Fruit fly (Drosophila melanogaster) whole organism: Measurements from ENCODE around the gene sip3.

Experiments used
- CG8478 ChIP-seq: fragments of >200 bp; optimal IDR thresholded peaks from 2 replicates; lab custom pipeline; 2018; ENCODE audit warnings: inconsistent platforms
- Dll ChIP-seq: fragments of >200 bp; optimal IDR thresholded peaks from 2 replicates; lab custom pipeline; 2017
- EcR ChIP-seq, 2 experiments: fragments of >200 bp; optimal IDR thresholded peaks; 2 replicates each; lab custom pipeline; 2017; ENCODE audit warnings: missing biosample characterization in 2 of 2, missing genetic modification characterization in 2 of 2, missing genetic modification reagents in 2 of 2
- pan ChIP-seq: fragments of >200 bp; optimal IDR thresholded peaks from 2 replicates; lab custom pipeline; 2017
- psq ChIP-seq: fragments of >200 bp; optimal IDR thresholded peaks from 2 replicates; lab custom pipeline; 2017
- usp ChIP-seq: fragments of >200 bp; optimal IDR thresholded peaks from 2 replicates; lab custom pipeline; 2017; ENCODE audit warnings: missing biosample characterization, missing genetic modification characterization, mixed read lengths

Gene sip3

DNA sequence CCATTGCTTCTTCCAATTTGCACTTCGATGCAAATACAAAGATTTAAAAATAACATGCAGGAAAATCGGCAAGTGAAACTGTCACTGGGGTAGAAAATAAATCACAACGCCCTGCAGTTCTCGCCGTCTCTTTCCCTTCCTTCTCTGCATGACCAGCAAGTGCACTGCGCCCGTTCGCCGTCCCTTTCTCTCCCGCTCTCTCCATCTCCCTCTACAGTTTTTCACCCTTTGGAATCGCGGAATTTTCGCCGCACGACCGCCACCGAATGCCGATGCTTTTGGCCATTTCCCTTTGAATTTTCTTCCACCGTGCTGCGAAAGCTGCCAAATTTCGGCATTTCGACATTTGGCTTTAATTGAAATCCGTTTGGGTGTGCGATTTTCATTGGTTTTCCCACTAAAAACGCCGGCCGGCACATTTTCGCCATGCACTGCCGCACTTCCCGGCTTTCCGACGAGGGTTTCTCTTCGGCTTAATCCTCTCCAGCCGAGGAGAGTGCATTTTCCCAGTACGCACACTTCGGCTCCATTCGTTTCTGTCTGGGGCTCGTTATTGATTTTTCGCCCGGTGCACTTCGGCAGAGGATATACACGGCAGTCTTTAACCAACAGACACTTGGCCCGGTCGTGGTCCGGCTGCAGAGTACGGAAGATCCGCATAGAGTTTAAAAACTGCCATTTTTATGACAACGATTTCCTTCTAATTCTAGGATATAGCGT is 32.8 kb upstream of the sip3 start:
- no peak for TF ChIP-seq pan (lab: Kevin White, UChicago)
- no peak for TF ChIP-seq usp (GFP tag; lab: Kevin White, UChicago)
- no peak for TF ChIP-seq CG8478 (lab: Kevin White, UChicago)
- no peak for TF ChIP-seq Dll
- no peak for TF ChIP-seq EcR (GFP tag; optimal IDR thresholded peaks at IDR 0.05; lab: Kevin White, UChicago)
- TF ChIP-seq psq, result no peak

DNA sequence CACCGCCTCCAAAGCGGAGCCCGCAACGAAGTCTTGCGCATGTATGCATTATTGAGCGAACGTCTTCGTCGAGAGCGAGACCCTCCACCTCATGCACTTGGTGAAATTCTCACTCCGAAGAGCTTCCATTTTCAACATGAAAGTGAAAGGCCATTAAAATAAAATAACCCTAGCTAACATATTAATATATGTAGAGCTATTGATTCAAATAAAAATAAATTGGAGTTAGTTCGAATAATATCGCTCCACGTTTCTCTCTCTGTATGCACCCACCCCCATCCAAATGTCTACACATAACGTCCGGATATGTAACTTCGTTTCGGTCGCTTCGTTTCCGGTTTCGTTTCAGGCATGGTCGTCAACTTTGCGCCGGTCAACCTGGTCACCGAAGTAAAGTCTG is 30.7 kb upstream of the sip3 start:
- TF ChIP-seq Dll (no peak), pan (lab: Kevin White, UChicago) (no peak), EcR (GFP tag; optimal IDR thresholded peaks at IDR 0.05; lab: Kevin White, UChicago) (no peak), psq (no peak), CG8478 (lab: Kevin White, UChicago) (no peak), usp (GFP tag; lab: Kevin White, UChicago) (no peak)

DNA sequence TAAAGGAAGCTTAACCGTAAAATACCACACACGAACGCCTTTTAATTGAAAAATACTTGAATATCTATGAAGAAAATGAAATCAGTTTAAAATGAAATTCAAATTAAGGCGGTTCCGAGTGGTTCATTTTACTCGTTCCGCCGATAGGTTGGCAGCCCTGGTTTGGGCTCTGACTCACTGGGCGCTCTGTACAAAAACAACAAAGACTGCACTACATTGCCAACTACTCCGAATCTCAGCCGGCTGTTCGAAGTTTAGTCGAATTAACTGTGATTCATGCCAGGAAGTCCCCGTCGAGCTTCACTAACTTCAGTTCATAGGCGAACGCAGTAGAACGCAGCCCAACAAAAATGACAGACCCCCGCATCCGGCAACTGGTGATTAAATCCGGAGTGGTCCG is 28.7 kb upstream of the sip3 start, which contains the start of gene Tbca:
Tbca (plus strand) TSS at position 212 of the 400 bp plus-strand sequence.
- TF ChIP-seq EcR (GFP tag; optimal IDR thresholded peaks at IDR 0.05; lab: Kevin White, UChicago) (no peak), pan (lab: Kevin White, UChicago) (no peak), Dll (no peak), usp (GFP tag; lab: Kevin White, UChicago) (no peak), psq (no peak), CG8478 (lab: Kevin White, UChicago) (no peak)

DNA sequence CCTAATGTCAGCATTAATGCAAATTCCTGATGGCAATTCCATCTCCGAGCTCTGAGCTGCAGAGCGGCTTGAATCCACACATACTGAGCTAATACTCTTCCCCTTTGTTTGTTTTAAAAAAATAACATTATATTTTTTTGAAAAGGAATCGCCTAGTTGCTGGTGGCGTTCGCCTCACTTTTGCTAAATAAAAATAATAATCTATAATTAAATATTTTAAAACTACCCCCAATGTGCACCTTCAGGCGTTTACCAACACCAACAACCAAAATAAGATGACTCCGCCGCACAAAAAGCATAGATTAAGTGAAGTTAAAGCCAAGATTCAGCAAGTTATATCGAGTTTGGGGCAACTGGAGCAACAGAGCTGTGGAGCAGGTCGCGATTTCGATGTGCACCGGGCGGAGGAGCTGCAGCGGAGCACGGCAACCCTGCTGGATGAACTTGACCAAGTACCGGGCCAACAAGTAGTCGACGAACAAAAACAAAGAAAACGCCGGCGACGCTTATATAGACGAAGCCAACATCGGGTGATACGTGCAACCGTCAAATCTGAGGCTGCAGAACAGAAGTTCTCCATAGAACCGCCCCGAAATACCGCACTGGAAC is 27.9 kb upstream of the sip3 start, which contains the start of gene CG1896:
CG1896 (plus strand) TSS at position 239 of the 609 bp plus-strand sequence.
- TF ChIP-seq usp (GFP tag; lab: Kevin White, UChicago) (no peak), CG8478 (lab: Kevin White, UChicago) (no peak)

DNA sequence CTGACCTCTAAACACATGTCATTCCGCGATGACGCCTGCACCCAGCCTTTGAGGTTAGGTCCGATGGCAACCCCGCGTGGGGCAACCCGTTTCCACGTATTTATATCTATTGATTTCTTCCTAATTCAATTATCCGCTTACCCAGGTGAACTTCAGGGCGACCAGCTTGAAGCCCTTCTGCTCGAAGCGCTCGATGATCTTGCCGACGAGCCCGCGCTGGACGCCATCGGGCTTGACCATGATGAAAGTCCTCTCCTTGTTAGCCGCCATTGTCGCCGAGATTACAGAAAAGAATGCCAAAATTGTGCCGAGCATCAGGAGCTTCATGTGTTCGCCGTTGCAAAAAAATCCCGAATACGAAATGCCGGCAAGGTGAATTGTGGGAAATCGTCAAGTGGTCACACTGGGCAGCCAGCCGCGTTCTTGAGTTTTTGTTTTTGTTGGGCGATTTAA is 26.4 kb upstream of the sip3 start, which contains the start of gene awd:
awd (minus strand) TSS at position 449 of the 453 bp plus-strand sequence.
- TF ChIP-seq Dll (no peak), usp (GFP tag; lab: Kevin White, UChicago) (no peak), EcR (GFP tag; optimal IDR thresholded peaks at IDR 0.05; lab: Kevin White, UChicago) (no peak), psq (no peak), pan (lab: Kevin White, UChicago) (no peak), CG8478 (lab: Kevin White, UChicago) (no peak)

DNA sequence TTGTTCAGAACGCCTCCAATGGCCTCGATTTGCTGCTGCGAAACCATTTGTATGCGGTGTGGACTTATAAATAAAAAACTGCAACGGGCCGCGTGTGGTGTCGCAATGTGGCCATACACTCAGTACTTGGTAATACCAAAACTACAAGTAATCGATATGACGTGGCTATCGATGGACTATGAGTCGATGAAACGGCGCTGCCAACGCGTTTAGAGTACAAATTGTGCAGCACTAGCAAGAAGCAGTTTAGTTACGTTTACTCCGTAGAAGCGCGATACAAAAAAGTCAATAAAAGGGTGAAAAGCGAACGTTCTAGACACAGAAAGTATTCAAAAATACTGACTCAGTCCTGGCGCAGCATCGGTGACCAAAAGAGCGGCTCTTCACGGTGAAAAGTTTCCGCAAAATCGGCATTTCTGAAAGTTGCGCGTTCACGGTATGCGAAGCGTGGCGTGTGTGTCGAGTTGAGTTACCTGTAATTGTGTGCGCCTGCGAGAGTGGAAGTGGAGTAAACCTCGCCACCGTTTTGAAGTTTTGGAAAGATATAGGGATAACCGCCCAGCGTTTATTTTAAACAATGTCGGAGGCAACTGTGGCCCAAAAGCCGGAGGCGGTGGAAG is 24.5 kb upstream of the sip3 start, which contains the start of the genes nero and CG1910:
nero (minus strand) TSS at position 130 of the 620 bp plus-strand sequence.
CG1910 (plus strand) TSS at position 215 of the 620 bp plus-strand sequence.
- TF ChIP-seq Dll, result no peak
- TF ChIP-seq usp (GFP tag; lab: Kevin White, UChicago), result no peak
- no peak for TF ChIP-seq psq
- no peak for TF ChIP-seq pan (lab: Kevin White, UChicago)

DNA sequence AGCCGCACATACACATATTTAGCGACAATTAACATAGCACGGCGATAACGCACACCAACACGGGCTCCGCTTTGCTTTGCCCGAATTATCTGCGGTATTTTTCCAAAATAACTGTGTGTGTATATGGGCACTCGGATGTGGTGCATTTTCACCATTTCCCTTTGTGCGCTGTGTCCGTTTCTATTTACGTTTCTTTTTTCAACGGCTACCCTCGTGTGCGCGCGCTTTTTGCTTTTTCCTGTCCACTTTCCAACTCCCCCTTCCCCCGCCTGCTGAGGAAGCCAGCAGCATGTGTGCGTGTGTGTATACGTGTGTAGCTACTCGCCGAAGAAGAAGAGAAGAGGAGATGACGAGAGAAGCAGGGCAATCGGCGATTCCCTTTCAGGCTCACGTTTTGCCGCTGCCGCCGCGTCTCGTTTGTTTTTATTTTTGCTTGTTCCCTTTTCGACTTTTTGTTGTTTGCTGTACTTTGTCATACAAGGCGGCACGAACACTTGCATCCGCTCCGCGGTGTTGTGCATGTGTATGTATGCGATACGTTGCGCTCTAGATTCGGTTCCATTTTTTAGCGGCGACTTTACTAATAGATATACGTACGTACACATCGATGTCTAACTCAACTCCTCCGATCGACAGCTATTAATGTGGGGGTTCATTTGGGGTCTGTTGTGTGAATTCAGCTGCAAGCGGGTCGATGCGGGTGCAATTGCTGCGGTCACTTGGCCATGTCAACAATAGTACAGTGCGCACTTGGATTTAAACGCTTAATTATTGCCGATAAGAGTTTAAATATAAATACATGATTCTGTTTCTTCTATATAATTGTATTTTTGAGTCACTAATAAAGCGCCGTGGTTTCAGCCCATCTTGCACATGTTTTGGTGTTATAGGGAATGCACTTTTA is 23.7 kb upstream of the sip3 start:
- TF ChIP-seq psq (peak; percentile 60), pan (lab: Kevin White, UChicago) (no peak), CG8478 (lab: Kevin White, UChicago) (peak; percentile 68), EcR (GFP tag; optimal IDR thresholded peaks at IDR 0.05; lab: Kevin White, UChicago) (no peak), usp (GFP tag; lab: Kevin White, UChicago) (no peak), Dll (no peak)

DNA sequence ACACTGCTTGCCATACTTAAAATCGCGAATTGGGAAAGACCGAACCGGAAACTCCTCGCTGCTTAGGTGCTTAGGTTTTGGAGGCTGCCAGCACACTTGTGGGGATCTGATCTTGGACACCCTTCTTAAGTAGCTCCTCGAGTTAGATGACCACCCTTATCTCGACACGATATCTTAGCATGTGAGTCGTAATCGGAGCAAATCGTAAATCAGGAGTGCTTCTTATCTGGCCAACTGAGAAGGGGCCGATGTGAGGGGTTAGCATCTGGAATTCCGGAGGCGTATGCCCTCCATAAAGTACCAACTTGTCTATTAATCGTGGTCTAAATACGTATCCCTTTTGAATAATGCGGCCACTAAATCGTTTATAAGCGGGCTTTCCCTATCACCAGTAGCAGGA is 17.4 kb upstream of the sip3 start, which contains the start of gene salt:
salt (minus strand) TSS at position 101 of the 400 bp plus-strand sequence.
- TF ChIP-seq EcR (GFP tag; optimal IDR thresholded peaks at IDR 0.05; lab: Kevin White, UChicago) (no peak), pan (lab: Kevin White, UChicago) (no peak), psq (no peak), CG8478 (lab: Kevin White, UChicago) (no peak), usp (GFP tag; lab: Kevin White, UChicago) (no peak), Dll (no peak)

DNA sequence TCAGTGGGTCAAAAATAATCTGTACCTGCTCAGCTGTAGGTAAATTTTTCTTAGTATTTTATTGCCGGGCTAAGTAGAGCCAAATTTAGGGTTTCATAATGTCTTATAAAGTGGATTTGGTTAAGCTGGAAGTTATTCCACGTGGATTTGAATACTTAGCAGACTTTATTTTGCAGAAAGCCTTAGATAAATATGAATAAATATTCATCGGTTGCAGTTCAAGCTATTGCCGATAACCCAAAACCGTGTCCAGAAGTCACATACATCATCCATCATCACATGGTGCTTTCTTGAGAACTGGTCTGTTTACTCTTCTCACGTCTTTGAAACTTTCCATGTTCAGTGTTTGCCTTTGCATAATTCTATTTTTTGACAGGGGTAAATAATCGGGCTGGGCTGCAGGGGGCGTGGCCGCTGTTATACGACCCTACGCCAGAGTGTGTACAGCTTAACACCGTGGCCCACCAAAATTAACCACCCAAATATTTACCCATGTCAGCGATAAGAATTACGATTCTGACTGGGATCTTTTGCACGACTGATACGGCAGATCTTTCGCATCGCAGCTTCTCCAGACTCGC is 13.3 kb upstream of the sip3 start, which contains the start of gene CG2187:
CG2187 (minus strand) TSS at position 51 of the 581 bp plus-strand sequence.
- no peak for TF ChIP-seq Dll
- no peak for TF ChIP-seq pan (lab: Kevin White, UChicago)
- TF ChIP-seq usp (GFP tag; lab: Kevin White, UChicago), result no peak
- TF ChIP-seq psq, result no peak
- no peak for TF ChIP-seq CG8478 (lab: Kevin White, UChicago)
- TF ChIP-seq EcR (GFP tag; optimal IDR thresholded peaks at IDR 0.05; lab: Kevin White, UChicago), result no peak

DNA sequence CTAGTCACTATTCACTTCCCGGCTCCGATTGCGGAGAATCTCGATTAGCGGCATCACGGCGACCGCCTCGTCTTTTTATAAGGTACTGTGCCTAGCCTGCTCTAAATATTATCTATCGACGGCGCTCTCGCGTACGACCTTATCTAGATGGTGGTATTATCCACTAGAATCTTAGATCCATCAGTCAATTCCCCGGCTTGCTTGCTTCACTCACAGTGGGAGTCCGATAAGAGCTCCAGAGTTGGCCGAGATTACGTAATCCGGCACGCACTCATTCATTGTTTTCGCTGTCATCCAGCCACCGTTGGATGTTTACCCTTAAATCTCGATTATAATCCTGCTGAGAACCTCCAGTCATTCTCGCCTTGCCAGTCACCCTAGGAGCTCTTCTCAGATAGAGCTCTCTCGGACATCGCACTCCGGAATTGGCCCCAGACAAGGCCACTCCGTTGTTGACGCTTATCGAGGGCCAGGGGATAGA is 10.4 kb upstream of the sip3 start, which contains the start of gene Smvt:
Smvt (minus strand) TSS at position 51 of the 481 bp plus-strand sequence.
- TF ChIP-seq CG8478 (lab: Kevin White, UChicago) (no peak), pan (lab: Kevin White, UChicago) (no peak), EcR (GFP tag; optimal IDR thresholded peaks at IDR 0.05; lab: Kevin White, UChicago) (no peak), psq (no peak), Dll (no peak), usp (GFP tag; lab: Kevin White, UChicago) (no peak)
